Worm (Caenorhabditis elegans): Measurements from ENCODE around the gene Y50E8A.11.
"Not testable (repeated sequence)": the region's sequence is repeated elsewhere in the genome, so short reads cannot be mapped to it uniquely, and the experiment has no call there.

Y50E8A.11 gene

ce11 chrV:14746975-14747374 lies 34.3 kb upstream of the Y50E8A.11 start:
- no peak for TF ChIP-seq unc-62 (GFP tag; optimal IDR thresholded peaks at IDR 0.05)
- no peak for TF ChIP-seq sem-2 (GFP tag; optimal IDR thresholded peaks at IDR 0.05)
- no peak for TF ChIP-seq drap-1 (GFP tag; optimal IDR thresholded peaks at IDR 0.05)
- TF ChIP-seq ceh-39 (tag; optimal IDR thresholded peaks at IDR 0.05): no peak
- no peak for TF ChIP-seq M03D4.4 (tag; optimal IDR thresholded peaks at IDR 0.05)
- no peak for TF ChIP-seq lin-13 (tag; optimal IDR thresholded peaks at IDR 0.05)
- no peak for TF ChIP-seq mab-5 (tag; optimal IDR thresholded peaks at IDR 0.05)
- no peak for TF ChIP-seq blmp-1 (tag; optimal IDR thresholded peaks at IDR 0.05)
- TF ChIP-seq nhr-28 (tag; optimal IDR thresholded peaks at IDR 0.05): no peak
- no peak for TF ChIP-seq unc-120 (tag; optimal IDR thresholded peaks at IDR 0.05; ENCODE audit: poor library complexity, severe bottlenecking)
- no peak for TF ChIP-seq unc-39 (tag; optimal IDR thresholded peaks at IDR 0.05)
- no peak for TF ChIP-seq ceh-83 (GFP tag; optimal IDR thresholded peaks at IDR 0.05)
- no peak for TF ChIP-seq ham-2 (GFP tag; optimal IDR thresholded peaks at IDR 0.05)
- TF ChIP-seq ces-1 (GFP tag; optimal IDR thresholded peaks at IDR 0.05): no peak
- TF ChIP-seq bed-3 (GFP tag; optimal IDR thresholded peaks at IDR 0.05): no peak

DNA sequence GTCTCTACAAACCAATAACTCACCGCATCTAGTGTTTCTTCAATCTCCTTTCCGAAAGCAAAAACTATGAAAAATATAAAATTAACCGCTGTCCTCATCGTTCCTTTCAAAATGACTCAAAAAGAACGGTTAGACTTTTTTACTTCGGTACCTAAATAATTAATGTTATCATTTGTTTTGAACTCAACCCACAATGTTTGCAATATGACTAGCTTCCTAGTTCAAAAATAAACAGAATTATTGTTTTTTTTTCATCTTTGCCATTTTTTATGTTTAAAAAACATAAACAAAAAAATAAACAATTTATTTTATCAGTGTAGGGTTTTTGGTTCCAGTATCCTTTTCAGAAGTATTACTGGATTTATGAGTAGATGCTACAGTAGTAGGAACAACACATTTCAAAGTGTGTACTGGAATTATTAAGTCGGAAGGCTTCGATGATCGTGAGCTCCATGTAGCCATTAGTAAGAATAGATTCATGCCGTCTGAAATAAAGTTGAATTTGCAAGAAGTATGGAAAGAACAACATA lies 32.6 kb upstream of the Y50E8A.11 start, which contains the start of the genes lipl-8 and Y50E8A.22:
Gene lipl-8 (minus strand): TSS at position 101 of the 530 bp plus-strand sequence.
Gene Y50E8A.22 (minus strand): TSS at position 480 of the 530 bp plus-strand sequence.
- no peak for TF ChIP-seq lin-13 (tag; optimal IDR thresholded peaks at IDR 0.05)
- TF ChIP-seq nhr-237 (tag; optimal IDR thresholded peaks at IDR 0.05): no peak
- no peak for TF ChIP-seq elt-3 (tag; optimal IDR thresholded peaks at IDR 0.05)

DNA sequence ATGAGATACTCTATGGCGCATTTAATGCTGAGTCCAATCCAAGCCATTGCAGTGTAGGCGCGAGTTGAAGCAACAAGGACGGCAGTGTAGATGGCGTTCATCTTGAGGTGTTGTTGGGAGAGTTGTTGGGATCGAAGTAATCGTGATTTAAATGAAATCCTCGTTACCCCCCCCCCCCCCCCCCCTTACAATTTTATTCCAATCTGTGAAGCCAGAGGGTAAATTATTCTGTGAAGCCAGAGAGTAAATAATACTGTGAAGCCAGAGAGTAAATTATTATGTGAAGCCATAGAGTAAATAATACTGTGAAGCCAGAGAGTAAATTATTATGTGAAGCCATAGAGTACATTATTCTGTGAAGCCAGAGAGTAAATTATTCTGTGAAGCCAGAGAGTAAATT lies 30.9 kb upstream of the Y50E8A.11 start, which contains the start of gene nspa-10:
Gene nspa-10 (minus strand): TSS at position 101 of the 400 bp plus-strand sequence.
- TF ChIP-seq nhr-76 (tag; optimal IDR thresholded peaks at IDR 0.05); nhr-237 (tag; optimal IDR thresholded peaks at IDR 0.05); ceh-83 (GFP tag; optimal IDR thresholded peaks at IDR 0.05): not testable (repeated sequence)

DNA sequence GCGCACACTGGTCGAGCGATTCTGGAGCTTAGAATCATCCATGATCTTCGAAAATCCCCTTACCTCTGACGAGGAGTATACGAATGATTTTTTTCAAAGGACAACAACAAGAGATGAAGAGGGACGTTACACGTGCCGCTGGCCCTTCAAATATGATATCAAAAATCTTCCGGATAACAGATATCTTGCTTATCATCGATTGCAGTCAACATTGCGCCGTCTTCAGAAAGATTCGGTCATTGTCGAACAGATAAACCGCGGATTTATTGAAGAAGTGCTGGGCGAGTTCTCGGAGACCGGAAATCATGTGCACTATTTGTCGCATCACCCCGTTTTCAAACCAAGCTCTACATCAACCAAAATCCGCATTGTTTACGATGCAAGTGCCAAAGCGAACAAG lies 18.7 kb upstream of the Y50E8A.11 start:
- TF ChIP-seq ceh-39 (tag; optimal IDR thresholded peaks at IDR 0.05): no peak
- TF ChIP-seq lsy-2 (tag; optimal IDR thresholded peaks at IDR 0.05): no peak
- TF ChIP-seq unc-120 (tag; optimal IDR thresholded peaks at IDR 0.05; ENCODE audit: poor library complexity, severe bottlenecking): no peak

- TF ChIP-seq nhr-237 (tag; optimal IDR thresholded peaks at IDR 0.05) (no peak), sem-2 (GFP tag; optimal IDR thresholded peaks at IDR 0.05) (no peak), mep-1 (tag; optimal IDR thresholded peaks at IDR 0.05) (no peak), ces-1 (GFP tag; optimal IDR thresholded peaks at IDR 0.05) (no peak), mab-5 (tag; optimal IDR thresholded peaks at IDR 0.05) (no peak), snpc-4 (tag; optimal IDR thresholded peaks at IDR 0.05) (no peak), bed-3 (GFP tag; optimal IDR thresholded peaks at IDR 0.05) (no peak), unc-120 (tag; optimal IDR thresholded peaks at IDR 0.05; ENCODE audit: poor library complexity, severe bottlenecking) (no peak), nhr-28 (tag; optimal IDR thresholded peaks at IDR 0.05) (no peak), nhr-76 (tag; optimal IDR thresholded peaks at IDR 0.05) (no peak), lsy-2 (tag; optimal IDR thresholded peaks at IDR 0.05) (no peak), nhr-12 (tag; optimal IDR thresholded peaks at IDR 0.05) (no peak), sptf-1 (tag; optimal IDR thresholded peaks at IDR 0.05) (no peak), elt-3 (tag; optimal IDR thresholded peaks at IDR 0.05) (no peak), ceh-39 (tag; optimal IDR thresholded peaks at IDR 0.05) (no peak), ham-2 (GFP tag; optimal IDR thresholded peaks at IDR 0.05) (no peak), drap-1 (GFP tag; optimal IDR thresholded peaks at IDR 0.05) (no peak), tbx-8 (GFP tag; optimal IDR thresholded peaks at IDR 0.05) (no peak)
Measured at ce11 chrV:14763582-14763981, 17.6 kb upstream of the Y50E8A.11 start.

- no peak for TF ChIP-seq elt-3 (tag; optimal IDR thresholded peaks at IDR 0.05)
- no peak for TF ChIP-seq ztf-11 (tag; optimal IDR thresholded peaks at IDR 0.05)
- no peak for TF ChIP-seq unc-120 (tag; optimal IDR thresholded peaks at IDR 0.05; ENCODE audit: poor library complexity, severe bottlenecking)
- TF ChIP-seq bed-3 (GFP tag; optimal IDR thresholded peaks at IDR 0.05): no peak
- TF ChIP-seq nhr-76 (tag; optimal IDR thresholded peaks at IDR 0.05): no peak
Measured at ce11 chrV:14773048-14773447, 8.2 kb upstream of the Y50E8A.11 start, which contains the start of gene haf-7. Gene haf-7, plus strand, starts transcription at chrV:14773258.

ce11 chrV:14779644-14780043 lies 1.6 kb upstream of the Y50E8A.11 start, which contains the start of the genes scrm-7 and Y50E8A.10:
Gene scrm-7, minus strand, starts transcription at chrV:14779744.
Gene Y50E8A.10, plus strand, starts transcription at chrV:14779996.
- no peak for TF ChIP-seq mep-1 (tag; optimal IDR thresholded peaks at IDR 0.05)
- TF ChIP-seq ham-2 (GFP tag; optimal IDR thresholded peaks at IDR 0.05): no peak
- TF ChIP-seq nhr-76 (tag; optimal IDR thresholded peaks at IDR 0.05): no peak
- TF ChIP-seq nhr-237 (tag; optimal IDR thresholded peaks at IDR 0.05): no peak
- TF ChIP-seq lin-32 (GFP tag; optimal IDR thresholded peaks at IDR 0.05): no peak
- TF ChIP-seq unc-62 (GFP tag; optimal IDR thresholded peaks at IDR 0.05): no peak
- no peak for TF ChIP-seq bed-3 (GFP tag; optimal IDR thresholded peaks at IDR 0.05)
- TF ChIP-seq drap-1 (GFP tag; optimal IDR thresholded peaks at IDR 0.05): no peak
- no peak for TF ChIP-seq ces-1 (GFP tag; optimal IDR thresholded peaks at IDR 0.05)

Data from whole organism, mixed stage, embryonic.